Worm (Caenorhabditis elegans): ENCODE data around the gene F33E11.3.

DNA sequence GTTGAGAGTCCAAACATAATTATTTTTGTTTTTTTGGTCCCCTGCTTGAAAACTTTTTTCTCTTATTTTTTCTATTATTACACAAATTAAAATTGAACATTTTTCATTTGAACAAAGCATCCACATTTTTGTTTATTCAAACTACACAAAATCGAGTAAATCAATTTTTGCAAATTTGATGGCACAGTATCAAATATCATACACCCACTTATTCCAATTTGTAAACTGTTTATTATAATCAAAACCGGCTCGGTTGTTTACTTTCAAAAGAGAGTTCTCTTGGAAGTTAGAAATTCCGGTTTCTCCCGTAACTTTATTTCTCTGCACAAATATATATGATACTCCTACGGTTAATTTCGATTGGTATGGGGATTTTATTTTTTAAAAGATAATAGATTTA is 36.5 kb downstream of the F33E11.3 start, which contains the start of gene lgc-26:
- TF ChIP-seq cog-1 (tag; optimal IDR thresholded peaks at IDR 0.05) (no peak), flt-1 (GFP tag; IDR thresholded peaks at IDR 0.05) (no peak), ref-1 (GFP tag; conservative IDR thresholded peaks at IDR 0.05) (no peak), ztf-23 (GFP tag; IDR thresholded peaks at IDR 0.05) (no peak), tab-1 (GFP tag; IDR thresholded peaks at IDR 0.05) (no peak), med-1 (GFP tag; optimal IDR thresholded peaks at IDR 0.05; ENCODE audit: insufficient read depth) (no peak), ztf-29 (GFP tag; IDR thresholded peaks at IDR 0.05) (no peak)
